Fruit fly (Drosophila melanogaster): ENCODE results near the gene Ca-beta.

- TF ChIP-seq CG8478 (optimal IDR thresholded peaks at IDR 0.05) (no peak), CTCF (optimal IDR thresholded peaks at IDR 0.05) (no peak)
Measured at dm6 chr2L:11218918-11219317, 15.6 kb upstream of the Ca-beta start.

Measured in S2 (cell line).